Fruit fly (Drosophila melanogaster) whole organism, embryonic: ENCODE results near the gene CG42540.

Experiments used
- Bteb2 ChIP-seq: fragments of 200-800 bp; sonication (Bioruptor generic); optimal IDR thresholded peaks from 2 replicates; lab custom pipeline; 2016; ENCODE audit warnings: missing biosample characterization, missing genetic modification characterization
- CG10462 ChIP-seq: fragments of 200-800 bp; sonication (Bioruptor generic); optimal IDR thresholded peaks from 2 replicates; lab custom pipeline; 2016; ENCODE audit warnings: missing biosample characterization, missing genetic modification characterization
- CG10565 ChIP-seq: fragments of 200-800 bp; sonication (Bioruptor generic); optimal IDR thresholded peaks from 3 replicates; lab custom pipeline; 2016; ENCODE audit warnings: missing biosample characterization, mild to moderate bottlenecking, missing genetic modification characterization
- CG10959 ChIP-seq: fragments of 200-800 bp; sonication (Bioruptor generic); IDR thresholded peaks from 2 replicates; pipeline ENCODE4 v1.3.6; 2022; ENCODE audit warnings: missing biosample characterization, missing genetic modification characterization
- CG11560 ChIP-seq: fragments of 200-800 bp; sonication (Bioruptor generic); IDR thresholded peaks from 3 replicates; pipeline ENCODE4 v1.3.6; 2022; ENCODE audit warnings: missing biosample characterization, missing genetic modification characterization
- CG12104 ChIP-seq: fragments of 200-800 bp; sonication (Bioruptor generic); optimal IDR thresholded peaks from 3 replicates; lab custom pipeline; 2016; ENCODE audit warnings: missing biosample characterization, missing genetic modification characterization
- CG15073 ChIP-seq: fragments of 200-800 bp; sonication (Bioruptor generic); optimal IDR thresholded peaks from 2 replicates; lab custom pipeline; 2016; ENCODE audit warnings: missing biosample characterization, missing genetic modification characterization
- CG16813 ChIP-seq: fragments of 200-800 bp; sonication (Bioruptor generic); IDR thresholded peaks from 3 replicates; pipeline ENCODE4 v1.3.6; 2022; ENCODE audit warnings: missing biosample characterization, missing genetic modification characterization; ENCODE audit not compliant: partially characterized antibody
- CG17359 ChIP-seq: fragments of 200-800 bp; sonication (Bioruptor generic); optimal IDR thresholded peaks from 3 replicates; lab custom pipeline; 2018; ENCODE audit warnings: missing biosample characterization, mild to moderate bottlenecking, missing genetic modification characterization, moderate library complexity
- CG17829 ChIP-seq: fragments of 200-800 bp; optimal IDR thresholded peaks from 2 replicates; lab custom pipeline; 2019; ENCODE audit warnings: missing biosample characterization, mild to moderate bottlenecking, missing genetic modification characterization, moderate library complexity
- CG18262 ChIP-seq: fragments of 200-800 bp; optimal IDR thresholded peaks from 3 replicates; lab custom pipeline; 2019; ENCODE audit warnings: missing biosample characterization, mild to moderate bottlenecking, missing genetic modification characterization, moderate library complexity
- CG2875 ChIP-seq: fragments of 200-800 bp; sonication (Bioruptor generic); optimal IDR thresholded peaks from 2 replicates; lab custom pipeline; 2017; ENCODE audit warnings: missing biosample characterization, mild to moderate bottlenecking, missing genetic modification characterization, missing genetic modification reagents
- CG3065 ChIP-seq: fragments of 200-800 bp; sonication (Bioruptor generic); optimal IDR thresholded peaks from 2 replicates; lab custom pipeline; 2016; ENCODE audit warnings: missing biosample characterization, missing genetic modification characterization
- CG33557 ChIP-seq: fragments of 200-800 bp; sonication (Bioruptor generic); optimal IDR thresholded peaks from 2 replicates; lab custom pipeline; 2019; ENCODE audit warnings: missing biosample characterization, mild to moderate bottlenecking, missing genetic modification characterization, moderate library complexity
- CG3838 ChIP-seq: fragments of 200-800 bp; sonication (Bioruptor generic); optimal IDR thresholded peaks from 3 replicates; lab custom pipeline; 2016; ENCODE audit warnings: missing biosample characterization, missing genetic modification characterization
- CG4404 ChIP-seq: fragments of 200-800 bp; sonication (Bioruptor generic); IDR thresholded peaks from 2 replicates; pipeline ENCODE4 v1.3.6; 2022; ENCODE audit warnings: missing biosample characterization, missing genetic modification characterization
- CG5180 ChIP-seq: fragments of 200-800 bp; sonication (Bioruptor generic); optimal IDR thresholded peaks from 3 replicates; lab custom pipeline; 2017; ENCODE audit warnings: missing biosample characterization, missing genetic modification characterization, mild to moderate bottlenecking, moderate library complexity, missing genetic modification reagents
- CG6791 ChIP-seq: fragments of 200-800 bp; sonication (Bioruptor generic); IDR thresholded peaks from 3 replicates; pipeline ENCODE4 v1.3.6; 2022; ENCODE audit warnings: missing biosample characterization, missing genetic modification characterization; ENCODE audit not compliant: partially characterized antibody
- CG6813 ChIP-seq: fragments of 200-800 bp; sonication (Bioruptor generic); optimal IDR thresholded peaks from 2 replicates; lab custom pipeline; 2017; ENCODE audit warnings: missing biosample characterization, missing genetic modification characterization, mild to moderate bottlenecking, moderate library complexity, missing genetic modification reagents
- CG7745 ChIP-seq: fragments of 200-800 bp; sonication (Bioruptor generic); optimal IDR thresholded peaks from 2 replicates; lab custom pipeline; 2018; ENCODE audit warnings: missing biosample characterization, mild to moderate bottlenecking, missing genetic modification characterization, moderate library complexity
- CG7987 ChIP-seq: fragments of 200-800 bp; sonication (Bioruptor generic); optimal IDR thresholded peaks from 2 replicates; lab custom pipeline; 2018; ENCODE audit warnings: missing biosample characterization, mild to moderate bottlenecking, missing genetic modification characterization, moderate library complexity
- CG8478 ChIP-seq: fragments of >200 bp; optimal IDR thresholded peaks from 2 replicates; lab custom pipeline; 2018
- CG8944 ChIP-seq: fragments of 200-800 bp; sonication (Bioruptor generic); optimal IDR thresholded peaks from 3 replicates; lab custom pipeline; 2016; ENCODE audit warnings: missing biosample characterization, missing genetic modification characterization
- CoRest ChIP-seq: fragments of 200-800 bp; sonication (Bioruptor generic); optimal IDR thresholded peaks from 3 replicates; lab custom pipeline; 2018; ENCODE audit warnings: missing biosample characterization, mild to moderate bottlenecking, missing genetic modification characterization, moderate library complexity
- Dll ChIP-seq: fragments of 200-800 bp; sonication (Bioruptor generic); IDR thresholded peaks from 4 replicates; pipeline ENCODE4 v1.3.6; 2022; ENCODE audit warnings: missing biosample characterization, missing genetic modification characterization; ENCODE audit not compliant: partially characterized antibody
- Doc3 ChIP-seq: fragments of 200-800 bp; sonication (Bioruptor generic); IDR thresholded peaks from 3 replicates; pipeline ENCODE4 v1.3.6; 2022; ENCODE audit warnings: missing biosample characterization, missing genetic modification characterization; ENCODE audit not compliant: partially characterized antibody
- ERR ChIP-seq: fragments of 200-800 bp; sonication (Bioruptor generic); optimal IDR thresholded peaks from 2 replicates; lab custom pipeline; 2016; ENCODE audit warnings: missing biosample characterization, missing genetic modification characterization
- Elba2 ChIP-seq: fragments of 200-800 bp; sonication (Bioruptor generic); optimal IDR thresholded peaks from 3 replicates; lab custom pipeline; 2016; ENCODE audit warnings: missing biosample characterization, missing genetic modification characterization
- GATAe ChIP-seq: fragments of 200-800 bp; sonication (Bioruptor generic); conservative IDR thresholded peaks from 2 replicates; pipeline ENCODE4 v1.3.6; 2022; ENCODE audit warnings: missing biosample characterization, missing genetic modification characterization
- Mrtf ChIP-seq: fragments of 200-800 bp; sonication (Bioruptor generic); IDR thresholded peaks from 3 replicates; pipeline ENCODE4 v1.3.6; 2022; ENCODE audit warnings: missing biosample characterization, missing genetic modification characterization
- Nf-YC ChIP-seq: fragments of 200-800 bp; optimal IDR thresholded peaks from 3 replicates; lab custom pipeline; 2019; ENCODE audit warnings: missing biosample characterization, mild to moderate bottlenecking, missing genetic modification characterization, moderate library complexity
- Oaz ChIP-seq: fragments of 200-800 bp; sonication (Bioruptor generic); IDR thresholded peaks from 2 replicates; pipeline ENCODE4 v1.3.6; 2022; ENCODE audit warnings: missing biosample characterization, missing genetic modification characterization
- Oli ChIP-seq: fragments of 200-800 bp; sonication (Bioruptor generic); optimal IDR thresholded peaks from 2 replicates; lab custom pipeline; 2018; ENCODE audit warnings: missing biosample characterization, mild to moderate bottlenecking, missing genetic modification characterization, moderate library complexity
- Sox102F ChIP-seq: fragments of 200-800 bp; sonication (Bioruptor generic); optimal IDR thresholded peaks from 2 replicates; lab custom pipeline; 2018; ENCODE audit warnings: missing biosample characterization, mild to moderate bottlenecking, missing genetic modification characterization, moderate library complexity
- Spps ChIP-seq: fragments of 200-800 bp; sonication (Bioruptor generic); optimal IDR thresholded peaks from 2 replicates; lab custom pipeline; 2018; ENCODE audit warnings: missing biosample characterization, mild to moderate bottlenecking, missing genetic modification characterization
- Ssrp ChIP-seq: fragments of 200-800 bp; sonication (Bioruptor generic); optimal IDR thresholded peaks from 2 replicates; lab custom pipeline; 2018; ENCODE audit warnings: missing biosample characterization, mild to moderate bottlenecking, missing genetic modification characterization, moderate library complexity
- Taf1 ChIP-seq: fragments of 200-800 bp; sonication (Bioruptor generic); IDR thresholded peaks from 2 replicates; pipeline ENCODE4 v1.3.6; 2022; ENCODE audit warnings: missing biosample characterization, missing genetic modification characterization
- Xbp1 ChIP-seq: fragments of 200-800 bp; sonication (Bioruptor generic); optimal IDR thresholded peaks from 3 replicates; lab custom pipeline; 2016; ENCODE audit warnings: missing biosample characterization, mild to moderate bottlenecking, missing genetic modification characterization
- ab ChIP-seq: fragments of 200-800 bp; sonication (Bioruptor generic); optimal IDR thresholded peaks from 2 replicates; lab custom pipeline; 2016; ENCODE audit warnings: missing biosample characterization, missing genetic modification characterization
- amos ChIP-seq: fragments of 200-800 bp; sonication (Bioruptor generic); IDR thresholded peaks from 2 replicates; pipeline ENCODE4 v1.3.6; 2022; ENCODE audit warnings: missing biosample characterization, missing genetic modification characterization; ENCODE audit not compliant: partially characterized antibody
- az2 ChIP-seq: fragments of 200-800 bp; sonication (Bioruptor generic); optimal IDR thresholded peaks from 3 replicates; lab custom pipeline; 2016; ENCODE audit warnings: missing biosample characterization, missing genetic modification characterization
- bigmax ChIP-seq: fragments of 200-800 bp; sonication (Bioruptor generic); optimal IDR thresholded peaks from 2 replicates; lab custom pipeline; 2018; ENCODE audit warnings: missing biosample characterization, mild to moderate bottlenecking, missing genetic modification characterization
- chinmo ChIP-seq: fragments of 200-800 bp; sonication (Bioruptor generic); IDR thresholded peaks from 4 replicates; pipeline ENCODE4 v1.3.6; 2022; ENCODE audit warnings: missing biosample characterization, missing genetic modification characterization; ENCODE audit not compliant: partially characterized antibody
- crp ChIP-seq, 2 experiments: fragments of 200-800 bp; sonication (Bioruptor generic); optimal IDR thresholded peaks; 2 replicates in 1 of 2; 3 replicates in 1 of 2; lab custom pipeline; 2017; ENCODE audit warnings: missing biosample characterization in 2 of 2, missing genetic modification characterization in 2 of 2, mild to moderate bottlenecking in 1 of 2, moderate library complexity in 1 of 2
- dmrt99B ChIP-seq: fragments of 200-800 bp; sonication (Bioruptor generic); optimal IDR thresholded peaks from 2 replicates; lab custom pipeline; 2018; ENCODE audit warnings: missing biosample characterization, mild to moderate bottlenecking, missing genetic modification characterization, moderate library complexity
- eyg ChIP-seq: fragments of 200-800 bp; sonication (Bioruptor generic); optimal IDR thresholded peaks from 3 replicates; lab custom pipeline; 2016; ENCODE audit warnings: missing biosample characterization, missing genetic modification characterization
- fu2 ChIP-seq: fragments of 200-800 bp; sonication (Bioruptor generic); optimal IDR thresholded peaks from 2 replicates; lab custom pipeline; 2016; ENCODE audit warnings: missing biosample characterization, missing genetic modification characterization
- kni ChIP-seq: fragments of 200-800 bp; sonication (Bioruptor generic); optimal IDR thresholded peaks from 3 replicates; lab custom pipeline; 2017; ENCODE audit warnings: mild to moderate bottlenecking, missing biosample characterization, missing genetic modification reagents, missing genetic modification characterization
- org-1 ChIP-seq: fragments of 200-800 bp; sonication (Bioruptor generic); optimal IDR thresholded peaks from 2 replicates; lab custom pipeline; 2017; ENCODE audit warnings: missing biosample characterization, missing genetic modification characterization
- rib ChIP-seq: fragments of 200-800 bp; sonication (Bioruptor generic); IDR thresholded peaks from 2 replicates; pipeline ENCODE4 v1.3.6; 2022; ENCODE audit warnings: missing biosample characterization, missing genetic modification characterization
- tgo ChIP-seq: fragments of 200-800 bp; sonication (Bioruptor generic); IDR thresholded peaks from 3 replicates; pipeline ENCODE4 v1.3.6; 2022; ENCODE audit warnings: missing biosample characterization, missing genetic modification characterization

CG42540 gene

DNA sequence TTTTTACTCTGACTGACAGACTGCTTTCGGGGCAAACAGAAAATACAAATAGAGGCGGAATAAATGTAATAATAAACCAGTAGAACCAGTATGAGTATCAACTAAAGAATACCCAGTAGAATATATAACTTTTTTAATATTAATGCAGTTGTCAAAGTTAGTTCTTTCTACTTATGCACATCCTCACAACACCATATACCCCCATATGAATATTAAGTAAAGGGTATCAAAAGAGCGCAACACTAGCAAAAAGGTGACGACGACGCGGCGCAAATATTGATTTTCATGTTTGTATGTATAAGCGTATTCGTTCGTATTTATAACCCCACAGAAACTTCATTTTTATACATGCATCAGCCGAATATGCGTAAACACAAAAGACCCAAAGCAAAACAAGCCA, 57.2 kb downstream of the CG42540 start (continued):
- TF ChIP-seq CG18262 (tag; lab: Kevin White, UChicago): peak; percentile 97
- peak; percentile 97 for TF ChIP-seq CG17359
- TF ChIP-seq CG8944 (GFP tag; lab: Kevin White, UChicago): peak; percentile 68
- peak; percentile 88 for TF ChIP-seq Spps
- TF ChIP-seq CG3838 (GFP tag; lab: Kevin White, UChicago): peak; percentile 82
- peak; percentile 77 for TF ChIP-seq CG11560 (tag; lab: Robert Waterston, UW)
- TF ChIP-seq CG10462 (GFP tag; lab: Kevin White, UChicago): peak; percentile 84
- TF ChIP-seq Oli (tag; lab: Kevin White, UChicago): peak; percentile 93
- TF ChIP-seq kni (GFP tag; lab: Kevin White, UChicago): peak; percentile 85
- peak; percentile 78 for TF ChIP-seq CG10959 (GFP tag; lab: Robert Waterston, UW)
- TF ChIP-seq chinmo (GFP tag; lab: Robert Waterston, UW): 0 out of 4 replicates have a peak, but pooled peaks have one; percentile 13
- peak; percentile 87 for TF ChIP-seq CG4404 (GFP tag; lab: Robert Waterston, UW)
- TF ChIP-seq ERR (GFP tag; lab: Kevin White, UChicago): peak; percentile 56
- peak; percentile 95 for TF ChIP-seq CG17829 (tag; lab: Kevin White, UChicago)
- TF ChIP-seq Doc3 (GFP tag; lab: Robert Waterston, UW): no peak
- TF ChIP-seq CG2875 (GFP tag; lab: Kevin White, UChicago): peak; percentile 89
- peak; percentile 83 for TF ChIP-seq rib (GFP tag; lab: Robert Waterston, UW)
- peak; percentile 70 for TF ChIP-seq Nf-YC
- TF ChIP-seq CG3065 (GFP tag; lab: Kevin White, UChicago): peak; percentile 80
- TF ChIP-seq tgo (GFP tag; lab: Robert Waterston, UW): peak; percentile 94
- TF ChIP-seq Xbp1 (GFP tag; lab: Kevin White, UChicago): peak; percentile 91
- TF ChIP-seq Mrtf (GFP tag; lab: Robert Waterston, UW): peak; percentile 93
- peak; percentile 84 for TF ChIP-seq org-1 (GFP tag; lab: Kevin White, UChicago)
- TF ChIP-seq crp (GFP tag; optimal IDR thresholded peaks at IDR 0.05; lab: Kevin White, UChicago): peak in 1 of 2 experiments; percentile 52
- peak; percentile 93 for TF ChIP-seq az2 (GFP tag; lab: Kevin White, UChicago)
- peak; percentile 56 for TF ChIP-seq CG15073 (GFP tag; lab: Kevin White, UChicago)
- peak; percentile 84 for TF ChIP-seq eyg
- TF ChIP-seq CG6813: peak; percentile 96
- no peak for TF ChIP-seq CG8478 (lab: Kevin White, UChicago)
- TF ChIP-seq CG10565 (GFP tag; lab: Kevin White, UChicago): peak; percentile 68
- peak; percentile 89 for TF ChIP-seq CG33557 (GFP tag; lab: Kevin White, UChicago)
- TF ChIP-seq Oaz (GFP tag; lab: Robert Waterston, UW): peak; percentile 82
- TF ChIP-seq Dll: no peak
- peak; percentile 53 for TF ChIP-seq fu2
- TF ChIP-seq Taf1 (GFP tag; lab: Robert Waterston, UW): peak; percentile 83

dm6 chr3L:4613846-4614247, 58.0 kb downstream of the CG42540 start:
- TF ChIP-seq dmrt99B (tag; lab: Kevin White, UChicago) (no peak), GATAe (no peak), CG5180 (GFP tag; lab: Kevin White, UChicago) (no peak), CG7987 (no peak), Ssrp (no peak), Elba2 (no peak), CoRest (tag; lab: Kevin White, UChicago) (no peak), CG16813 (GFP tag; lab: Robert Waterston, UW) (no peak), CG12104 (GFP tag; lab: Kevin White, UChicago) (no peak), Bteb2 (GFP tag; lab: Kevin White, UChicago) (no peak), CG7745 (tag; lab: Kevin White, UChicago) (peak; percentile 66), Sox102F (no peak), amos (no peak), bigmax (GFP tag; lab: Kevin White, UChicago) (no peak), ab (GFP tag; lab: Kevin White, UChicago) (no peak), CG6791 (no peak)
